Worm (Caenorhabditis elegans) whole organism, early embryonic: ENCODE results near the gene ins-23.

Experiments
- B0310.2 ChIP-seq: sonication (generic microtip); optimal IDR thresholded peaks from 2 replicates; lab custom pipeline; 2016; ENCODE audit warnings: mild to moderate bottlenecking, missing genetic modification characterization, missing compliant biosample characterization
- F13C5.2 ChIP-seq: sonication (generic microtip); optimal IDR thresholded peaks from 2 replicates; lab custom pipeline; 2017; ENCODE audit warnings: mild to moderate bottlenecking, missing genetic modification characterization, inconsistent platforms, missing compliant biosample characterization
- aly-1 ChIP-seq: sonication (generic microtip); optimal IDR thresholded peaks from 2 replicates; lab custom pipeline; 2016; ENCODE audit warnings: missing genetic modification characterization, missing compliant biosample characterization
- ama-1 ChIP-seq: fragments of 150-350 bp; optimal IDR thresholded peaks from 2 replicates; lab custom pipeline; 2014
- ceh-13 ChIP-seq: fragments of 200-800 bp; sonication (Bioruptor generic); optimal IDR thresholded peaks from 2 replicates; lab custom pipeline; 2018; ENCODE audit warnings: mild to moderate bottlenecking, missing genetic modification characterization, missing compliant biosample characterization
- ceh-36 ChIP-seq: sonication (generic microtip); optimal IDR thresholded peaks from 2 replicates; lab custom pipeline; 2016; ENCODE audit warnings: missing genetic modification characterization, inconsistent platforms, missing compliant biosample characterization
- ets-7 ChIP-seq: sonication (generic microtip); optimal IDR thresholded peaks from 2 replicates; lab custom pipeline; 2016; ENCODE audit warnings: missing genotype, missing genetic modification characterization, missing compliant biosample characterization
- flt-1 ChIP-seq: fragments of 200-800 bp; sonication (Bioruptor generic); IDR thresholded peaks from 2 replicates; pipeline ENCODE4 v1.3.6; 2022; ENCODE audit warnings: missing genetic modification characterization, missing compliant biosample characterization
- hmbx-1 ChIP-seq: sonication (generic microtip); optimal IDR thresholded peaks from 2 replicates; lab custom pipeline; 2016; ENCODE audit warnings: mild to moderate bottlenecking, missing genetic modification characterization, missing compliant biosample characterization
- hmg-4 ChIP-seq: fragments of 200-800 bp; sonication (Bioruptor generic); optimal IDR thresholded peaks from 2 replicates; lab custom pipeline; 2018; ENCODE audit warnings: mild to moderate bottlenecking, missing genetic modification characterization, missing compliant biosample characterization
- hnd-1 ChIP-seq: sonication (generic microtip); optimal IDR thresholded peaks from 2 replicates; lab custom pipeline; 2016; ENCODE audit warnings: missing genetic modification characterization, missing compliant biosample characterization
- pes-1 ChIP-seq: fragments of 200-800 bp; sonication (Bioruptor generic); IDR thresholded peaks from 2 replicates; pipeline ENCODE4 v1.3.6; 2022; ENCODE audit warnings: missing genetic modification reagents, missing genetic modification characterization, missing compliant biosample characterization
- scrt-1 ChIP-seq: fragments of 200-800 bp; sonication (Bioruptor generic); IDR thresholded peaks from 2 replicates; pipeline ENCODE4 v1.3.6; 2022; ENCODE audit warnings: missing genetic modification characterization, missing compliant biosample characterization
- sea-1 ChIP-seq: fragments of 200-800 bp; sonication (Bioruptor generic); conservative IDR thresholded peaks from 2 replicates; pipeline ENCODE4 v1.3.6; 2022; ENCODE audit warnings: missing genetic modification characterization, missing compliant biosample characterization
- tbx-11 ChIP-seq: fragments of 200-800 bp; sonication (Bioruptor generic); IDR thresholded peaks from 2 replicates; pipeline ENCODE4 v1.3.6; 2022; ENCODE audit warnings: missing genetic modification characterization, missing compliant biosample characterization
- tbx-37 ChIP-seq: fragments of 200-800 bp; sonication (Bioruptor generic); conservative IDR thresholded peaks from 2 replicates; pipeline ENCODE4 v1.3.6; 2022; ENCODE audit warnings: missing genetic modification reagents, missing genetic modification characterization, missing compliant biosample characterization
- tra-4 ChIP-seq: sonication (generic microtip); optimal IDR thresholded peaks from 2 replicates; lab custom pipeline; 2017; ENCODE audit warnings: missing genetic modification characterization, missing compliant biosample characterization

ins-23 gene

ce11 chrIII:10030549-10030948 is 2.5 kb downstream of the ins-23 start, which contains the start of gene M04D8.4:
TSS of gene M04D8.4 (minus strand) at chrIII:10030649.
- TF ChIP-seq tbx-11 (GFP tag; lab: Robert Waterston, UW): no peak
- no peak for TF ChIP-seq tbx-37 (GFP tag; lab: Robert Waterston, UW)
- no peak for TF ChIP-seq pes-1
- no peak for TF ChIP-seq scrt-1 (GFP tag; lab: Robert Waterston, UW)

- TF ChIP-seq ceh-13 (GFP tag; lab: Kevin White, UChicago) (no peak), ama-1 (lab: Kevin White, UChicago) (no peak), hmbx-1 (tag; lab: Kevin White, UChicago) (no peak), ceh-36 (tag; lab: Kevin White, UChicago) (no peak), tbx-11 (GFP tag; lab: Robert Waterston, UW) (no peak), sea-1 (GFP tag; lab: Robert Waterston, UW) (no peak), flt-1 (GFP tag; lab: Robert Waterston, UW) (no peak), tra-4 (no peak), pes-1 (no peak), aly-1 (tag; lab: Kevin White, UChicago) (no peak), scrt-1 (GFP tag; lab: Robert Waterston, UW) (no peak), F13C5.2 (no peak), hmg-4 (GFP tag; lab: Kevin White, UChicago) (no peak), tbx-37 (GFP tag; lab: Robert Waterston, UW) (no peak), B0310.2 (no peak), ets-7 (no peak), hnd-1 (no peak)
These were observed 5.2 kb downstream of the ins-23 start, which contains the start of gene M04D8.5 for ce11 chrIII:10033213-10033612. TSS of gene M04D8.5 (minus strand) at chrIII:10033313.

- TF ChIP-seq ama-1 (lab: Kevin White, UChicago): no peak
- TF ChIP-seq ets-7: no peak
- TF ChIP-seq hmg-4 (GFP tag; lab: Kevin White, UChicago): no peak
These were observed 5.8 kb downstream of the ins-23 start, which contains the start of gene M04D8.8 for ce11 chrIII:10033881-10034280. TSS of gene M04D8.8 (plus strand) at chrIII:10034181.

ce11 chrIII:10035783-10036182 is 7.7 kb downstream of the ins-23 start, which contains the start of gene xbx-3:
TSS of gene xbx-3 (plus strand) at chrIII:10035945.
- no peak for TF ChIP-seq F13C5.2
- TF ChIP-seq sea-1 (GFP tag; lab: Robert Waterston, UW): no peak
- TF ChIP-seq hmg-4 (GFP tag; lab: Kevin White, UChicago): no peak
- TF ChIP-seq scrt-1 (GFP tag; lab: Robert Waterston, UW): no peak
- no peak for TF ChIP-seq hmbx-1 (tag; lab: Kevin White, UChicago)
- no peak for TF ChIP-seq ama-1 (lab: Kevin White, UChicago)
- TF ChIP-seq hnd-1: no peak
- TF ChIP-seq B0310.2: no peak
- TF ChIP-seq ets-7: no peak
- no peak for TF ChIP-seq flt-1 (GFP tag; lab: Robert Waterston, UW)
- TF ChIP-seq tbx-37 (GFP tag; lab: Robert Waterston, UW): no peak
- no peak for TF ChIP-seq ceh-13 (GFP tag; lab: Kevin White, UChicago)
- TF ChIP-seq tra-4: no peak
- TF ChIP-seq ceh-36 (tag; lab: Kevin White, UChicago): no peak
- no peak for TF ChIP-seq tbx-11 (GFP tag; lab: Robert Waterston, UW)
- no peak for TF ChIP-seq pes-1
- TF ChIP-seq aly-1 (tag; lab: Kevin White, UChicago): no peak

- TF ChIP-seq tbx-37 (GFP tag; lab: Robert Waterston, UW): no peak
- TF ChIP-seq tra-4: no peak
- no peak for TF ChIP-seq ets-7
- no peak for TF ChIP-seq flt-1 (GFP tag; lab: Robert Waterston, UW)
These were observed 9.1 kb downstream of the ins-23 start, which contains the start of gene M04D8.7 for ce11 chrIII:10037150-10037549. TSS of gene M04D8.7 (plus strand) at chrIII:10037450.

- TF ChIP-seq ceh-13 (GFP tag; lab: Kevin White, UChicago) (no peak), hnd-1 (no peak), ceh-36 (tag; lab: Kevin White, UChicago) (no peak), flt-1 (GFP tag; lab: Robert Waterston, UW) (no peak), scrt-1 (GFP tag; lab: Robert Waterston, UW) (no peak), B0310.2 (no peak), aly-1 (tag; lab: Kevin White, UChicago) (no peak), hmg-4 (GFP tag; lab: Kevin White, UChicago) (no peak), ets-7 (no peak), F13C5.2 (no peak), hmbx-1 (tag; lab: Kevin White, UChicago) (no peak), pes-1 (no peak), tbx-11 (GFP tag; lab: Robert Waterston, UW) (no peak), sea-1 (GFP tag; lab: Robert Waterston, UW) (no peak), tra-4 (no peak)
These were observed 12.0 kb downstream of the ins-23 start, which contains the start of gene T16G12.7 for ce11 chrIII:10040013-10040412. TSS of gene T16G12.7 (minus strand) at chrIII:10040113.

ce11 chrIII:10049682-10050081 is 21.6 kb downstream of the ins-23 start, which contains the start of gene T16G12.1:
TSS of gene T16G12.1 (minus strand) at chrIII:10049857.
- TF ChIP-seq hmg-4 (GFP tag; lab: Kevin White, UChicago) (no peak), aly-1 (tag; lab: Kevin White, UChicago) (no peak), tra-4 (no peak), ceh-36 (tag; lab: Kevin White, UChicago) (no peak), ets-7 (no peak), tbx-11 (GFP tag; lab: Robert Waterston, UW) (no peak), ama-1 (lab: Kevin White, UChicago) (no peak), B0310.2 (no peak), F13C5.2 (no peak), flt-1 (GFP tag; lab: Robert Waterston, UW) (no peak), hmbx-1 (tag; lab: Kevin White, UChicago) (no peak), sea-1 (GFP tag; lab: Robert Waterston, UW) (no peak), scrt-1 (GFP tag; lab: Robert Waterston, UW) (no peak), tbx-37 (GFP tag; lab: Robert Waterston, UW) (no peak), hnd-1 (no peak), pes-1 (no peak), ceh-13 (GFP tag; lab: Kevin White, UChicago) (no peak)
